Worm (Caenorhabditis elegans) whole organism, L2 larva: Measurements from ENCODE around the gene unc-82.

Experiments used
- Y55F3AM.14 ChIP-seq: fragments of 200-800 bp; sonication (Bioruptor generic); optimal IDR thresholded peaks from 2 replicates; lab custom pipeline; 2018; ENCODE audit warnings: mild to moderate bottlenecking, missing genetic modification characterization, missing compliant biosample characterization
- alr-1 ChIP-seq: fragments of 150-350 bp; optimal IDR thresholded peaks from 2 replicates; lab custom pipeline; 2014; ENCODE audit warnings: missing biosample characterization, missing genetic modification characterization
- aly-2 ChIP-seq: fragments of 150-350 bp; optimal IDR thresholded peaks from 2 replicates; lab custom pipeline; 2014; ENCODE audit warnings: missing biosample characterization, missing genetic modification characterization
- ama-1 ChIP-seq: fragments of 150-350 bp; optimal IDR thresholded peaks from 2 replicates; lab custom pipeline; 2018; ENCODE audit warnings: inconsistent platforms
- blmp-1 ChIP-seq: sonication (generic microtip); optimal IDR thresholded peaks from 2 replicates; lab custom pipeline; 2017; ENCODE audit warnings: missing genetic modification characterization, mild to moderate bottlenecking, missing compliant biosample characterization, antibody characterized with exemption, moderate library complexity; ENCODE audit not compliant: insufficient read depth
- ceh-16 ChIP-seq: fragments of 150-350 bp; optimal IDR thresholded peaks from 2 replicates; lab custom pipeline; 2014; ENCODE audit warnings: missing biosample characterization, missing genetic modification characterization
- ceh-82 ChIP-seq: fragments of 150-350 bp; optimal IDR thresholded peaks from 2 replicates; lab custom pipeline; 2014; ENCODE audit warnings: missing biosample characterization, missing genetic modification characterization
- egl-27 ChIP-seq: sonication (generic microtip); optimal IDR thresholded peaks from 3 replicates; lab custom pipeline; 2017; ENCODE audit warnings: missing biosample characterization, missing genetic modification reagents, missing genetic modification characterization
- elt-1 ChIP-seq: fragments of 150-350 bp; optimal IDR thresholded peaks from 2 replicates; lab custom pipeline; 2014; ENCODE audit warnings: missing biosample characterization, missing genetic modification characterization
- fos-1 ChIP-seq: fragments of 150-350 bp; optimal IDR thresholded peaks from 2 replicates; lab custom pipeline; 2014; ENCODE audit warnings: missing biosample characterization, missing genetic modification characterization
- gmeb-1 ChIP-seq: fragments of 150-350 bp; optimal IDR thresholded peaks from 2 replicates; lab custom pipeline; 2014; ENCODE audit warnings: missing biosample characterization, missing genetic modification characterization
- lin-11 ChIP-seq: fragments of 150-350 bp; sonication (generic microtip); optimal IDR thresholded peaks from 2 replicates; lab custom pipeline; 2014; ENCODE audit warnings: missing biosample characterization, missing genetic modification characterization, inconsistent platforms, mixed read lengths
- lin-39 ChIP-seq: fragments of 150-350 bp; optimal IDR thresholded peaks from 2 replicates; lab custom pipeline; 2014; ENCODE audit warnings: missing biosample characterization, missing genetic modification reagents, missing genetic modification characterization
- lsy-2 ChIP-seq, 2 experiments: fragments of 150-350 bp in 1 of 2; sonication (generic microtip) in 1 of 2; optimal IDR thresholded peaks; 2 replicates each; lab custom pipeline; 2014 to 2017; ENCODE audit warnings: missing biosample characterization in 2 of 2, missing genetic modification characterization in 2 of 2
- mab-5 ChIP-seq: fragments of 150-350 bp; optimal IDR thresholded peaks from 2 replicates; lab custom pipeline; 2014; ENCODE audit warnings: missing biosample characterization, missing genetic modification characterization
- mbf-1 ChIP-seq: sonication (generic microtip); optimal IDR thresholded peaks from 2 replicates; lab custom pipeline; 2017; ENCODE audit warnings: missing biosample characterization, missing genetic modification characterization
- mdl-1 ChIP-seq, 2 experiments: fragments of 150-350 bp in 1 of 2; sonication (generic microtip) in 1 of 2; optimal IDR thresholded peaks; 2 replicates each; lab custom pipeline; 2017; ENCODE audit warnings: missing biosample characterization in 2 of 2, missing genetic modification characterization in 2 of 2
- nhr-10 ChIP-seq: sonication (generic microtip); optimal IDR thresholded peaks from 2 replicates; lab custom pipeline; 2017; ENCODE audit warnings: missing biosample characterization, missing genetic modification characterization
- nhr-11 ChIP-seq: fragments of 150-350 bp; optimal IDR thresholded peaks from 2 replicates; lab custom pipeline; 2014; ENCODE audit warnings: missing biosample characterization, missing genetic modification characterization
- nhr-12 ChIP-seq: fragments of 150-350 bp; optimal IDR thresholded peaks from 2 replicates; lab custom pipeline; 2014; ENCODE audit warnings: missing biosample characterization, missing genetic modification characterization
- nhr-129 ChIP-seq: fragments of 150-350 bp; optimal IDR thresholded peaks from 2 replicates; lab custom pipeline; 2014; ENCODE audit warnings: missing biosample characterization, missing genetic modification characterization
- nhr-21 ChIP-seq: fragments of 150-350 bp; optimal IDR thresholded peaks from 2 replicates; lab custom pipeline; 2014; ENCODE audit warnings: missing biosample characterization, missing genetic modification characterization
- nhr-237 ChIP-seq: fragments of 150-350 bp; optimal IDR thresholded peaks from 2 replicates; lab custom pipeline; 2014; ENCODE audit warnings: missing biosample characterization, missing genetic modification characterization
- nhr-25 ChIP-seq: fragments of 150-350 bp; sonication (generic microtip); optimal IDR thresholded peaks from 3 replicates; lab custom pipeline; 2014; ENCODE audit warnings: missing biosample characterization, missing genetic modification characterization
- nhr-6 ChIP-seq: fragments of 150-350 bp; optimal IDR thresholded peaks from 2 replicates; lab custom pipeline; 2014; ENCODE audit warnings: missing biosample characterization, missing genetic modification characterization
- nhr-77 ChIP-seq: fragments of 150-350 bp; optimal IDR thresholded peaks from 2 replicates; lab custom pipeline; 2014; ENCODE audit warnings: missing biosample characterization, missing genetic modification characterization
- sem-4 ChIP-seq: fragments of 150-350 bp; optimal IDR thresholded peaks from 2 replicates; lab custom pipeline; 2014; ENCODE audit warnings: missing biosample characterization, missing genetic modification reagents, missing genetic modification characterization
- skn-1 ChIP-seq: sonication (generic microtip); optimal IDR thresholded peaks from 2 replicates; lab custom pipeline; 2017; ENCODE audit warnings: missing biosample characterization, missing genetic modification characterization
- sma-9 ChIP-seq, 2 experiments: fragments of 150-350 bp in 1 of 2; sonication (generic microtip) in 1 of 2; optimal IDR thresholded peaks; 2 replicates each; lab custom pipeline; 2014 to 2016; ENCODE audit warnings: missing genetic modification characterization in 2 of 2, mild to moderate bottlenecking in 1 of 2, missing biosample characterization in 1 of 2, missing compliant biosample characterization in 1 of 2, missing genetic modification reagents in 1 of 2, moderate library complexity in 1 of 2
- snpc-4 ChIP-seq: fragments of 150-350 bp; optimal IDR thresholded peaks from 2 replicates; lab custom pipeline; 2014; ENCODE audit warnings: missing biosample characterization, missing genetic modification characterization
- unc-55 ChIP-seq: fragments of 150-350 bp; sonication (generic microtip); optimal IDR thresholded peaks from 3 replicates; lab custom pipeline; 2014; ENCODE audit warnings: missing biosample characterization, missing genetic modification reagents, missing genetic modification characterization
- unc-62 ChIP-seq: fragments of 150-350 bp; optimal IDR thresholded peaks from 2 replicates; lab custom pipeline; 2014; ENCODE audit warnings: missing biosample characterization, missing genetic modification reagents, missing genetic modification characterization
- zag-1 ChIP-seq: fragments of 150-350 bp; optimal IDR thresholded peaks from 2 replicates; lab custom pipeline; 2014; ENCODE audit warnings: missing biosample characterization, missing genetic modification characterization
- ztf-1 ChIP-seq: fragments of 200-800 bp; sonication (Bioruptor generic); conservative IDR thresholded peaks from 2 replicates; pipeline ENCODE4 v1.3.6; 2022; ENCODE audit warnings: missing genetic modification characterization, missing compliant biosample characterization
- ztf-11 ChIP-seq: sonication (generic microtip); optimal IDR thresholded peaks from 2 replicates; lab custom pipeline; 2017; ENCODE audit warnings: missing biosample characterization, missing genetic modification characterization
- ztf-4 ChIP-seq: fragments of 150-350 bp; optimal IDR thresholded peaks from 2 replicates; lab custom pipeline; 2014; ENCODE audit warnings: missing biosample characterization, missing genetic modification characterization

unc-82 gene

ce11 chrIV:7447556-7447955, 23.3 kb downstream of the unc-82 start, which contains the start of gene B0496.2:
Gene B0496.2 (plus strand): TSS chrIV:7447856.
- no peak for TF ChIP-seq mdl-1 (tag; optimal IDR thresholded peaks at IDR 0.05; lab: Kevin White, UChicago)
- no peak for TF ChIP-seq lin-11 (tag; lab: Kevin White, UChicago)
- TF ChIP-seq egl-27 (tag; lab: Kevin White, UChicago), result no peak
- TF ChIP-seq elt-1 (tag; lab: Kevin White, UChicago), result no peak
- no peak for TF ChIP-seq unc-62 (GFP tag; lab: Kevin White, UChicago)
- TF ChIP-seq nhr-237 (tag; lab: Kevin White, UChicago), result no peak
- no peak for TF ChIP-seq snpc-4 (tag; lab: Kevin White, UChicago)
- no peak for TF ChIP-seq fos-1
- TF ChIP-seq nhr-25 (tag; lab: Kevin White, UChicago), result no peak
- TF ChIP-seq gmeb-1 (tag; lab: Kevin White, UChicago), result no peak
- TF ChIP-seq, all 48 proteins: peak for 0

DNA sequence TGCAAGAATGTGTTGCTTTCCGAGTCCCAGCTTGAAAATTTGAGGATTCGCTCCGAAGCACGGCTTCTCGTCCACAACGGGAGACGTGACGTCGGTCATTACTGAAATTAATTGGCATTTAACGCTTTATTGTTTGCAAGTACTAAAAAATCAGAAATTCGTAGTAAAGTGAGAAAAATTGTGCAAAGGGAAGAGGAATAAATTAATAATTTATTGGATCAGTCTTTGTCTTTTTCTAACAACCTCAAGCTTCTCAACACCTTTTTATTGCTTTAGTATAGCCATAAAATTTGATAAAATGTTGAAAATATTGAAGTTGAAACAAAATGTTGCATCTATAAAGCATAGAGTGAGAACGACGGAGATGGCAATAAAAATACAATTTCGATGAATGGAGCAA, 27.0 kb downstream of the unc-82 start, which contains the start of gene tes-1:
TSS of gene tes-1 (minus strand) at position 101 of the 400 bp plus-strand sequence.
- TF ChIP-seq Y55F3AM.14, result no peak
- no peak for TF ChIP-seq ztf-1
- no peak for TF ChIP-seq lin-11 (tag; lab: Kevin White, UChicago)
- TF ChIP-seq nhr-237 (tag; lab: Kevin White, UChicago), result no peak
- TF ChIP-seq nhr-77 (tag; lab: Kevin White, UChicago), result no peak
- no peak for TF ChIP-seq nhr-12 (tag; lab: Kevin White, UChicago)
- TF ChIP-seq lsy-2 (tag; optimal IDR thresholded peaks at IDR 0.05; lab: Kevin White, UChicago), result no peak
- TF ChIP-seq, all 48 proteins: peak for 0

DNA sequence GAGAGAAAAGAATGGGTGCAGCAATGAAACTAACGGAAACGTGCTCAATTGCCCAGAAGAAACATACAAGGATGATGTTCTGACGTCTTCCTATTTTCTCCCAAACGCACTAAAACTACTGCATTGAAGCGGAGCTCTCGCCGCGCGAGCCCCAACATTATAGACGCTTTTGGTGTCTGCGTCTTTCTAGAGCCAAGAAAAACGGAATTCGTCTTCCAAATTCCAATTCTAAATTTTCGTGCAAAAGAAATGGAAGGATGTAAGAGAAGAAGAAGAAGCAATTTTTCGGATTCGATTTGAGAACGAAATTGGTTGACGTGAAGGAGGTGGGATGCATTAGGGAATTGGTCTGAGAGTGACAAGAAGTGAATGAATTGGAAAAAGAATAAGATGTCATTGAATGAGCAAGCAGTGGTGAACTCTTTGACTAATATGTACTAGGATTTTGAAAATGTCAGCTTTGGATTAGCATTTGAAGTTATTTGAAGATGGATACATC, 29.4 kb downstream of the unc-82 start:
- TF ChIP-seq alr-1 (tag; lab: Kevin White, UChicago) (no peak), lsy-2 (tag; optimal IDR thresholded peaks at IDR 0.05; lab: Kevin White, UChicago) (no peak), nhr-12 (tag; lab: Kevin White, UChicago) (no peak), mab-5 (tag; lab: Kevin White, UChicago) (no peak), unc-55 (GFP tag; lab: Kevin White, UChicago) (peak; percentile 69), nhr-129 (tag; lab: Kevin White, UChicago) (peak; percentile 15), sem-4 (tag; lab: Kevin White, UChicago) (peak; percentile 12), sma-9 (GFP tag; optimal IDR thresholded peaks at IDR 0.05; lab: Kevin White, UChicago) (peak; percentile 6), sma-9 (tag; optimal IDR thresholded peaks at IDR 0.05; lab: Kevin White, UChicago) (no peak)

DNA sequence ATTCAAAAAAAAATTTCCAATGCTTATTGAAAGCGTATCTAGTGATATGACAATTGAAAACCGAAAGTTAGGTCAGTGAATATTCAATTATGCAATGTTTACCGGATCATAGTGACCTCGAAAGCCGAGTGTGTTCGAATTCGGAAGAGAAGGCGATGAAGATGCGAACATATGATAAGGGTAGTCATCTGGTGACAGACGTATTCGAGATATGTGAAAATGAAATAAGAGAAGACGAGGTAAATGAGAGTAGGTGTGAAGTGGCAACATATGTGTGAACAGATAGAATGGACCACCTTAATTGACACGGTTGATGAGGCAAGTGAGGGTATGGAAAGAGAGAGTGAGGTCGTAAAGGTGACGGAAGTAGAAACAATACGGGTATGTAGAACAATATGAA, 30.6 kb downstream of the unc-82 start:
- TF ChIP-seq nhr-11 (tag; lab: Kevin White, UChicago), result no peak
- TF ChIP-seq snpc-4 (tag; lab: Kevin White, UChicago), result no peak
- TF ChIP-seq mbf-1 (tag; lab: Kevin White, UChicago), result no peak
- no peak for TF ChIP-seq lsy-2 (tag; optimal IDR thresholded peaks at IDR 0.05; lab: Kevin White, UChicago)
- no peak for TF ChIP-seq ztf-4 (tag; lab: Kevin White, UChicago)
- TF ChIP-seq ceh-82 (tag; lab: Kevin White, UChicago), result no peak
- no peak for TF ChIP-seq blmp-1 (tag; lab: Kevin White, UChicago)
- TF ChIP-seq nhr-10 (tag; lab: Kevin White, UChicago), result no peak
- no peak for TF ChIP-seq lin-11 (tag; lab: Kevin White, UChicago)
- no peak for TF ChIP-seq zag-1 (tag; lab: Kevin White, UChicago)
- no peak for TF ChIP-seq ceh-16 (tag; lab: Kevin White, UChicago)
- no peak for TF ChIP-seq skn-1
- TF ChIP-seq alr-1 (tag; lab: Kevin White, UChicago), result no peak

- TF ChIP-seq Y55F3AM.14, result no peak
- TF ChIP-seq gmeb-1 (tag; lab: Kevin White, UChicago), result no peak
- TF ChIP-seq ztf-11, result no peak
- TF ChIP-seq nhr-21 (tag; lab: Kevin White, UChicago), result no peak
- no peak for TF ChIP-seq unc-62 (GFP tag; lab: Kevin White, UChicago)
- no peak for TF ChIP-seq aly-2 (tag; lab: Kevin White, UChicago)
- no peak for TF ChIP-seq mbf-1 (tag; lab: Kevin White, UChicago)
- no peak for TF ChIP-seq ztf-4 (tag; lab: Kevin White, UChicago)
- no peak for TF ChIP-seq snpc-4 (tag; lab: Kevin White, UChicago)
- no peak for TF ChIP-seq ceh-16 (tag; lab: Kevin White, UChicago)
- TF ChIP-seq nhr-6 (tag; lab: Kevin White, UChicago), result no peak
- TF ChIP-seq egl-27 (tag; lab: Kevin White, UChicago), result no peak
- TF ChIP-seq sma-9 (GFP tag; optimal IDR thresholded peaks at IDR 0.05; lab: Kevin White, UChicago), result no peak
- no peak for TF ChIP-seq sma-9 (tag; optimal IDR thresholded peaks at IDR 0.05; lab: Kevin White, UChicago)
- TF ChIP-seq unc-55 (GFP tag; lab: Kevin White, UChicago), result no peak
- no peak for TF ChIP-seq ceh-82 (tag; lab: Kevin White, UChicago)
- no peak for TF ChIP-seq lin-39 (tag; lab: Kevin White, UChicago)
- no peak for TF ChIP-seq mab-5 (tag; lab: Kevin White, UChicago)
- no peak for TF ChIP-seq ama-1 (lab: Kevin White, UChicago)
Measured at ce11 chrIV:7456225-7456624, 31.9 kb downstream of the unc-82 start, which contains the start of gene F13B6.1. Gene F13B6.1 (plus strand): TSS chrIV:7456525.
